Fruit fly (Drosophila melanogaster) whole organism, embryonic: ENCODE data around the gene CG33288.

Experiments
- Adf1 ChIP-seq: fragments of 200-800 bp; sonication (Bioruptor generic); IDR thresholded peaks from 2 replicates; pipeline ENCODE4 v1.3.6; 2022; ENCODE audit warnings: missing biosample characterization, missing genetic modification characterization
- CG10979 ChIP-seq: fragments of 200-800 bp; sonication (Bioruptor generic); optimal IDR thresholded peaks from 2 replicates; lab custom pipeline; 2018; ENCODE audit warnings: missing biosample characterization, mild to moderate bottlenecking, missing genetic modification characterization, moderate library complexity
- CG12071 ChIP-seq: fragments of 200-800 bp; sonication (Bioruptor generic); optimal IDR thresholded peaks from 3 replicates; lab custom pipeline; 2018; ENCODE audit warnings: missing biosample characterization, mild to moderate bottlenecking, missing genetic modification characterization
- CG12219 ChIP-seq: fragments of 200-800 bp; sonication (Bioruptor generic); optimal IDR thresholded peaks from 3 replicates; lab custom pipeline; 2018; ENCODE audit warnings: missing biosample characterization, mild to moderate bottlenecking, missing genetic modification characterization
- CG1233 ChIP-seq: fragments of 200-800 bp; sonication (Bioruptor generic); optimal IDR thresholded peaks from 4 replicates; lab custom pipeline; 2018; ENCODE audit warnings: missing biosample characterization, mild to moderate bottlenecking, missing genetic modification characterization
- CG13424 ChIP-seq: fragments of 200-800 bp; sonication (Bioruptor generic); optimal IDR thresholded peaks from 2 replicates; lab custom pipeline; 2019; ENCODE audit warnings: missing biosample characterization, mild to moderate bottlenecking, missing genetic modification characterization, moderate library complexity
- CG13894 ChIP-seq: fragments of 200-800 bp; sonication (Bioruptor generic); optimal IDR thresholded peaks from 3 replicates; lab custom pipeline; 2018; ENCODE audit warnings: missing biosample characterization, mild to moderate bottlenecking, missing genetic modification characterization, moderate library complexity
- CG16863 ChIP-seq: fragments of 200-800 bp; sonication (Bioruptor generic); optimal IDR thresholded peaks from 3 replicates; lab custom pipeline; 2016; ENCODE audit warnings: missing biosample characterization, missing genetic modification characterization
- CG1832 ChIP-seq: fragments of 200-800 bp; sonication (Bioruptor generic); optimal IDR thresholded peaks from 2 replicates; lab custom pipeline; 2017; ENCODE audit warnings: missing biosample characterization, mild to moderate bottlenecking, missing genetic modification characterization, inconsistent platforms
- CG2129 ChIP-seq: fragments of 200-800 bp; sonication (Bioruptor generic); IDR thresholded peaks from 2 replicates; pipeline ENCODE4 v1.3.6; 2022; ENCODE audit warnings: missing biosample characterization, missing genetic modification characterization; ENCODE audit not compliant: partially characterized antibody
- CG2199 ChIP-seq: fragments of 200-800 bp; sonication (Bioruptor generic); IDR thresholded peaks from 3 replicates; pipeline ENCODE4 v1.3.6; 2022; ENCODE audit warnings: missing biosample characterization, missing genetic modification characterization
- CG2202 ChIP-seq: fragments of 200-800 bp; sonication (Bioruptor generic); optimal IDR thresholded peaks from 2 replicates; lab custom pipeline; 2018; ENCODE audit warnings: missing biosample characterization, mild to moderate bottlenecking, missing genetic modification characterization
- CG32532 ChIP-seq: fragments of 200-800 bp; sonication (Bioruptor generic); IDR thresholded peaks from 2 replicates; pipeline ENCODE4 v1.3.6; 2022; ENCODE audit warnings: missing biosample characterization, missing genetic modification characterization
- CG32772 ChIP-seq: fragments of 200-800 bp; sonication (Bioruptor generic); IDR thresholded peaks from 2 replicates; pipeline ENCODE4 v1.3.6; 2022; ENCODE audit warnings: missing biosample characterization, missing genetic modification characterization
- CG33213 ChIP-seq: fragments of 200-800 bp; sonication (Bioruptor generic); optimal IDR thresholded peaks from 3 replicates; lab custom pipeline; 2016; ENCODE audit warnings: missing biosample characterization, missing genetic modification characterization
- CG4617 ChIP-seq: fragments of 200-800 bp; sonication (Bioruptor generic); optimal IDR thresholded peaks from 3 replicates; lab custom pipeline; 2016; ENCODE audit warnings: missing biosample characterization, missing genetic modification characterization, borderline replicate concordance
- CG7357 ChIP-seq: fragments of 200-800 bp; sonication (Bioruptor generic); IDR thresholded peaks from 3 replicates; pipeline ENCODE4 v1.3.6; 2022; ENCODE audit warnings: missing biosample characterization, missing genetic modification characterization
- CG9215 ChIP-seq: fragments of 200-800 bp; sonication (Bioruptor generic); IDR thresholded peaks from 2 replicates; pipeline ENCODE4 v1.3.6; 2022; ENCODE audit warnings: missing biosample characterization, missing genetic modification characterization
- CG9817 ChIP-seq: fragments of 200-800 bp; sonication (Bioruptor generic); optimal IDR thresholded peaks from 2 replicates; lab custom pipeline; 2018; ENCODE audit warnings: missing biosample characterization, mild to moderate bottlenecking, missing genetic modification characterization, moderate library complexity
- CG9876 ChIP-seq: fragments of 200-800 bp; sonication (Bioruptor generic); optimal IDR thresholded peaks from 2 replicates; lab custom pipeline; 2016; ENCODE audit warnings: missing biosample characterization, missing genetic modification characterization
- Camta ChIP-seq: fragments of 200-800 bp; sonication (Bioruptor generic); optimal IDR thresholded peaks from 2 replicates; lab custom pipeline; 2016; ENCODE audit warnings: missing biosample characterization, missing genetic modification characterization
- Chrac-16 ChIP-seq: fragments of 200-800 bp; sonication (Bioruptor generic); optimal IDR thresholded peaks from 3 replicates; lab custom pipeline; 2016; ENCODE audit warnings: missing biosample characterization, missing genetic modification characterization
- CrebB ChIP-seq: fragments of 200-800 bp; sonication (Bioruptor generic); optimal IDR thresholded peaks from 3 replicates; lab custom pipeline; 2018; ENCODE audit warnings: missing biosample characterization, mild to moderate bottlenecking, missing genetic modification characterization
- D19B ChIP-seq: fragments of 200-800 bp; sonication (Bioruptor generic); optimal IDR thresholded peaks from 2 replicates; lab custom pipeline; 2017; ENCODE audit warnings: missing biosample characterization, mild to moderate bottlenecking, missing genetic modification characterization
- Eip74EF ChIP-seq, 2 experiments: fragments of 200-800 bp in 1 of 2; fragments of >200 bp in 1 of 2; sonication (Bioruptor generic) in 1 of 2; optimal IDR thresholded peaks; 2 replicates each; lab custom pipeline; 2017 to 2019; ENCODE audit warnings: missing biosample characterization in 2 of 2, missing genetic modification characterization in 2 of 2, mild to moderate bottlenecking in 1 of 2, moderate library complexity in 1 of 2
- Ets97D ChIP-seq: fragments of 200-800 bp; sonication (Bioruptor generic); optimal IDR thresholded peaks from 3 replicates; lab custom pipeline; 2016; ENCODE audit warnings: missing biosample characterization, missing genetic modification characterization
- Fer3 ChIP-seq: fragments of 200-800 bp; sonication (Bioruptor generic); optimal IDR thresholded peaks from 2 replicates; lab custom pipeline; 2018; ENCODE audit warnings: missing biosample characterization, mild to moderate bottlenecking, missing genetic modification characterization, moderate library complexity
- Hey ChIP-seq: fragments of 200-800 bp; sonication (Bioruptor generic); optimal IDR thresholded peaks from 3 replicates; lab custom pipeline; 2018; ENCODE audit warnings: missing biosample characterization, mild to moderate bottlenecking, missing genetic modification characterization
- Hsf ChIP-seq: fragments of 200-800 bp; sonication (Bioruptor generic); optimal IDR thresholded peaks from 3 replicates; lab custom pipeline; 2016; ENCODE audit warnings: missing biosample characterization, missing genetic modification characterization
- Kr ChIP-seq: fragments of 200-800 bp; sonication (Bioruptor generic); optimal IDR thresholded peaks from 2 replicates; lab custom pipeline; 2017; ENCODE audit warnings: missing biosample characterization, mild to moderate bottlenecking, missing genetic modification characterization
- NC2β ChIP-seq: fragments of 200-800 bp; sonication (Bioruptor generic); optimal IDR thresholded peaks from 2 replicates; lab custom pipeline; 2016; ENCODE audit warnings: missing biosample characterization, missing genetic modification characterization
- Opbp ChIP-seq: fragments of 200-800 bp; sonication (Bioruptor generic); IDR thresholded peaks from 3 replicates; pipeline ENCODE4 v1.3.6; 2022; ENCODE audit warnings: missing biosample characterization, missing genetic modification characterization; ENCODE audit not compliant: partially characterized antibody
- Ptx1 ChIP-seq: fragments of 200-800 bp; sonication (Bioruptor generic); IDR thresholded peaks from 2 replicates; pipeline ENCODE4 v1.3.6; 2022; ENCODE audit warnings: missing biosample characterization, missing genetic modification characterization
- Rfx ChIP-seq: fragments of 200-800 bp; sonication (Bioruptor generic); IDR thresholded peaks from 2 replicates; pipeline ENCODE4 v1.3.6; 2022; ENCODE audit warnings: missing biosample characterization, missing genetic modification characterization
- Sox100B ChIP-seq: fragments of 200-800 bp; sonication (Bioruptor generic); optimal IDR thresholded peaks from 3 replicates; lab custom pipeline; 2018; ENCODE audit warnings: missing biosample characterization, mild to moderate bottlenecking, missing genetic modification characterization
- ase ChIP-seq: fragments of 200-800 bp; sonication (Bioruptor generic); IDR thresholded peaks from 3 replicates; pipeline ENCODE4 v1.3.6; 2022; ENCODE audit warnings: missing biosample characterization, missing genetic modification characterization
- cato ChIP-seq: fragments of 200-800 bp; sonication (Bioruptor generic); optimal IDR thresholded peaks from 2 replicates; lab custom pipeline; 2016; ENCODE audit warnings: missing biosample characterization, missing genetic modification characterization, borderline replicate concordance
- danr ChIP-seq: fragments of 200-800 bp; sonication (Bioruptor generic); IDR thresholded peaks from 2 replicates; pipeline ENCODE4 v1.3.6; 2022; ENCODE audit warnings: missing biosample characterization, missing genetic modification characterization
- dmrt11E ChIP-seq: fragments of 200-800 bp; sonication (Bioruptor generic); optimal IDR thresholded peaks from 3 replicates; lab custom pipeline; 2018; ENCODE audit warnings: missing biosample characterization, mild to moderate bottlenecking, missing genetic modification characterization, moderate library complexity
- en ChIP-seq: fragments of 200-800 bp; sonication (Bioruptor generic); optimal IDR thresholded peaks from 2 replicates; lab custom pipeline; 2016; ENCODE audit warnings: missing biosample characterization, missing genetic modification characterization
- hth ChIP-seq: fragments of >200 bp; optimal IDR thresholded peaks from 2 replicates; lab custom pipeline; 2017; ENCODE audit warnings: inconsistent platforms
- onecut ChIP-seq: fragments of 200-800 bp; sonication (Bioruptor generic); IDR thresholded peaks from 2 replicates; pipeline ENCODE4 v1.3.6; 2022; ENCODE audit warnings: missing biosample characterization, missing genetic modification characterization
- pho ChIP-seq: fragments of 200-800 bp; sonication (Bioruptor generic); optimal IDR thresholded peaks from 2 replicates; lab custom pipeline; 2016; ENCODE audit warnings: missing biosample characterization, missing genetic modification characterization
- ro ChIP-seq: fragments of 200-800 bp; sonication (Bioruptor generic); IDR thresholded peaks from 2 replicates; pipeline ENCODE4 v1.3.6; 2022; ENCODE audit warnings: missing biosample characterization, missing genetic modification characterization
- row ChIP-seq: fragments of 200-800 bp; sonication (Bioruptor generic); IDR thresholded peaks from 3 replicates; pipeline ENCODE4 v1.3.6; 2022; ENCODE audit warnings: missing biosample characterization, missing genetic modification characterization
- slbo ChIP-seq: fragments of 200-800 bp; sonication (Bioruptor generic); IDR thresholded peaks from 2 replicates; pipeline ENCODE4 v1.3.6; 2022; ENCODE audit warnings: missing biosample characterization, missing genetic modification characterization
- ssp ChIP-seq: fragments of 200-800 bp; sonication (Bioruptor generic); IDR thresholded peaks from 2 replicates; pipeline ENCODE4 v1.3.6; 2022; ENCODE audit warnings: missing biosample characterization, missing genetic modification characterization
- tap ChIP-seq: fragments of 200-800 bp; optimal IDR thresholded peaks from 3 replicates; lab custom pipeline; 2019; ENCODE audit warnings: missing biosample characterization, mild to moderate bottlenecking, missing genetic modification characterization, moderate library complexity
- tio ChIP-seq: fragments of 200-800 bp; sonication (Bioruptor generic); optimal IDR thresholded peaks from 2 replicates; lab custom pipeline; 2017; ENCODE audit warnings: missing biosample characterization, missing genetic modification characterization, inconsistent platforms
- trh ChIP-seq: fragments of 200-800 bp; sonication (Bioruptor generic); optimal IDR thresholded peaks from 2 replicates; lab custom pipeline; 2016; ENCODE audit warnings: missing biosample characterization, missing genetic modification characterization

Gene CG33288

dm6 chr3L:21417884-21418536 is 9.6 kb upstream of the CG33288 start (continued):
- no peak for TF ChIP-seq dmrt11E (tag; lab: Kevin White, UChicago)
- TF ChIP-seq CG4617 (GFP tag; lab: Kevin White, UChicago) = no peak
- peak; percentile 44; the same call in 1 of the 2 replicates for TF ChIP-seq slbo
- TF ChIP-seq en (GFP tag; lab: Kevin White, UChicago) = no peak
- TF ChIP-seq NC2β (GFP tag; lab: Kevin White, UChicago) = no peak
- TF ChIP-seq CG10979 (tag; lab: Kevin White, UChicago) = no peak
- no peak for TF ChIP-seq CG2199 (GFP tag; lab: Robert Waterston, UW)
- no peak for TF ChIP-seq CrebB (tag; lab: Kevin White, UChicago)
- TF ChIP-seq danr (GFP tag; lab: Robert Waterston, UW) = peak; percentile 44; the same call in 1 of the 2 replicates
- TF ChIP-seq CG9876 (GFP tag; lab: Kevin White, UChicago) = no peak
- no peak for TF ChIP-seq CG2129 (GFP tag; lab: Robert Waterston, UW)
- TF ChIP-seq CG1832 (GFP tag; lab: Kevin White, UChicago) = no peak
- no peak for TF ChIP-seq CG12071 (GFP tag; lab: Kevin White, UChicago)
- peak; percentile 40 for TF ChIP-seq Fer3 (tag; lab: Kevin White, UChicago)
- no peak for TF ChIP-seq hth (lab: Kevin White, UChicago)
- TF ChIP-seq row (GFP tag; lab: Robert Waterston, UW) = peak; percentile 65
- TF ChIP-seq tio (GFP tag; lab: Kevin White, UChicago) = peak; percentile 41
- no peak for TF ChIP-seq trh
- no peak for TF ChIP-seq CG33213
- peak; percentile 50; the same call in 1 of the 2 replicates for TF ChIP-seq CG32532 (GFP tag; lab: Robert Waterston, UW)
- 0 out of 2 replicates have a peak, but pooled peaks have one; percentile 10 for TF ChIP-seq onecut (GFP tag; lab: Robert Waterston, UW)
- TF ChIP-seq ase (GFP tag; lab: Robert Waterston, UW) = no peak
- TF ChIP-seq Adf1 (GFP tag; lab: Robert Waterston, UW) = peak; percentile 8; the same call in 1 of the 2 replicates
- TF ChIP-seq CG12219 = no peak
- TF ChIP-seq Hsf (GFP tag; lab: Kevin White, UChicago) = peak; percentile 41
- no peak for TF ChIP-seq pho (GFP tag; lab: Kevin White, UChicago)
- TF ChIP-seq Ptx1 (GFP tag; lab: Robert Waterston, UW) = peak; percentile 55
- TF ChIP-seq CG13424 (tag; lab: Kevin White, UChicago) = peak; percentile 67
- TF ChIP-seq CG13894 = no peak
- TF ChIP-seq CG2202 (tag; lab: Kevin White, UChicago) = no peak
- no peak for TF ChIP-seq Kr (GFP tag; lab: Kevin White, UChicago)
- TF ChIP-seq tap = peak; percentile 26
- no peak for TF ChIP-seq Sox100B (GFP tag; lab: Kevin White, UChicago)
- TF ChIP-seq CG7357 (GFP tag; lab: Robert Waterston, UW) = no peak
- peak in 1 of 2 experiments; percentile 39 for TF ChIP-seq Eip74EF (GFP tag; optimal IDR thresholded peaks at IDR 0.05; lab: Kevin White, UChicago)
- TF ChIP-seq ssp (GFP tag; lab: Robert Waterston, UW) = 0 out of 2 replicates have a peak, but pooled peaks have one; percentile 24
- TF ChIP-seq D19B (GFP tag; lab: Kevin White, UChicago) = no peak
- peak; percentile 34; the same call in 1 of the 2 replicates for TF ChIP-seq CG32772
- peak; percentile 18 for TF ChIP-seq CG9817 (tag; lab: Kevin White, UChicago)
- TF ChIP-seq Chrac-16 = peak; percentile 18
- TF ChIP-seq Opbp (GFP tag; lab: Robert Waterston, UW) = no peak
- peak; percentile 13 for TF ChIP-seq cato
- TF ChIP-seq ro (GFP tag; lab: Robert Waterston, UW) = no peak
- no peak for TF ChIP-seq Hey
- no peak for TF ChIP-seq CG16863 (GFP tag; lab: Kevin White, UChicago)
- peak; percentile 11 for TF ChIP-seq CG1233
- peak; percentile 3 for TF ChIP-seq Camta (GFP tag; lab: Kevin White, UChicago)
- 0 out of 2 replicates have a peak, but pooled peaks have one; percentile 53 for TF ChIP-seq CG9215
- peak; percentile 48; the same call in 1 of the 2 replicates for TF ChIP-seq Rfx (GFP tag; lab: Robert Waterston, UW)
- TF ChIP-seq Ets97D (GFP tag; lab: Kevin White, UChicago) = no peak
